Fruit fly (Drosophila melanogaster) Kc167 (cell line): Measurements from ENCODE around the gene CG32986.

Experiments used
- Sin3A ChIP-seq: fragments of >200 bp; optimal IDR thresholded peaks from 2 replicates; lab custom pipeline; 2018; ENCODE audit warnings: missing external identifiers
- h ChIP-seq: fragments of >200 bp; optimal IDR thresholded peaks from 3 replicates; lab custom pipeline; 2018; ENCODE audit warnings: missing external identifiers
- insv ChIP-seq: fragments of >200 bp; optimal IDR thresholded peaks from 3 replicates; lab custom pipeline; 2018; ENCODE audit warnings: missing external identifiers
- ttk ChIP-seq: sonication (Bioruptor generic); optimal IDR thresholded peaks from 2 replicates; lab custom pipeline; 2017; ENCODE audit warnings: missing external identifiers

DNA sequence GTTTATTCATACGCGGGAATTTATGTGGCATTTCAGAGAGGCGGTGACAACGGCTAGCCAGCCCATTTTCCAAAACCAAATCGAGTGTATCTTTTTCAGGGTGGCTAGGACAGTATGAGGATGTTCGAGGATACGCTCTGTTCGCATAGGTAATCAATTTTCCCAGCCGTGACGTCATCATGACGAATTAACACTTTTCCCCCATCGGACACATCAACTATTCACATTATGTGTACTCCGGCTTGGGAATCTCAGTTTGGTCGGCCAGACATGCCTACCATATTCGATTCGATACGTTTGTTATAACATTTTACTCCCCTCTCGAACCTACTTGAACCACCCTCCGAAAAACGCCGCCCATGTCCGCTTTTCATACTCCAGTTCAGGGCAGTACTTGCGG, 19.0 kb upstream of the CG32986 start:
- TF ChIP-seq insv (lab: Kevin White, UChicago), result no peak
- TF ChIP-seq h, result no peak
- no peak for TF ChIP-seq Sin3A (lab: Kevin White, UChicago)
- TF ChIP-seq ttk (lab: Kevin White, UChicago), result no peak
